Worm (Caenorhabditis elegans) whole organism, late embryonic: ENCODE data around the gene C16A11.5.

Experiments used
- ceh-48 ChIP-seq: sonication (generic microtip); optimal IDR thresholded peaks from 2 replicates; lab custom pipeline; 2016; ENCODE audit warnings: missing genetic modification characterization, inconsistent platforms, missing compliant biosample characterization
- ceh-6 ChIP-seq: fragments of 200-800 bp; sonication (Bioruptor generic); optimal IDR thresholded peaks from 2 replicates; lab custom pipeline; 2018; ENCODE audit warnings: mild to moderate bottlenecking, missing genetic modification characterization, missing compliant biosample characterization
- ceh-9 ChIP-seq: sonication (generic microtip); optimal IDR thresholded peaks from 2 replicates; lab custom pipeline; 2016; ENCODE audit warnings: mild to moderate bottlenecking, missing genetic modification characterization, inconsistent platforms, missing compliant biosample characterization
- elt-2 ChIP-seq: sonication (generic microtip); optimal IDR thresholded peaks from 2 replicates; lab custom pipeline; 2016; ENCODE audit warnings: missing genetic modification reagents, missing genetic modification characterization, missing compliant biosample characterization
- ets-4 ChIP-seq: sonication (generic microtip); optimal IDR thresholded peaks from 2 replicates; lab custom pipeline; 2016; ENCODE audit warnings: missing genetic modification characterization, missing compliant biosample characterization
- fkh-10 ChIP-seq: fragments of 150-350 bp; optimal IDR thresholded peaks from 2 replicates; lab custom pipeline; 2014; ENCODE audit warnings: missing biosample characterization, missing genetic modification reagents, missing genetic modification characterization
- sox-2 ChIP-seq: fragments of 200-800 bp; sonication (Bioruptor generic); IDR thresholded peaks from 2 replicates; pipeline ENCODE4 v1.3.6; 2022; ENCODE audit warnings: missing genetic modification reagents, missing genetic modification characterization, missing compliant biosample characterization
- tbx-7 ChIP-seq: sonication (generic microtip); optimal IDR thresholded peaks from 2 replicates; lab custom pipeline; 2016; ENCODE audit warnings: missing genotype, missing genetic modification characterization, missing compliant biosample characterization
- unc-86 ChIP-seq: sonication (generic microtip); optimal IDR thresholded peaks from 2 replicates; lab custom pipeline; 2016; ENCODE audit warnings: missing genetic modification characterization, missing compliant biosample characterization

DNA sequence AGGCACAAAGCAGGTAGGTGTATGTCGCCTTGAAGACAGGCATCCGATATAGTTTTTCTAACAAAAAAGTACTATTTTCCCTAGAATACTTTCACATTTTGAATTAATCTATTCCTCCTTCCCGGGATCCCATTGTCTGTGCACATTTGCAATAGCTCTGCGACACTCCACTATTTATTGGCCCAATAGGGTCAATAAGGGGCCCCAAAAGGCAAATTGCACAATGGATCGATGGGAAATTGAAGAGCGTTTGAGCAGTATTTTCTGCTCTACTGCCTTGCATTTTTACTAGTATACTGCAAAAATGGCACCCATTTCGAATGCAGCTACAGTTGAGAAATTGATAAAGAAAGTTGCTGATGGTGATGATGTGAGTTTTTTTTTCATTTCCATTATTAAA lies 40.7 kb upstream of the C16A11.5 start, which contains the start of gene R03H10.11:
- TF ChIP-seq tbx-7 (tag; lab: Kevin White, UChicago) (no peak), ceh-6 (GFP tag; lab: Kevin White, UChicago) (no peak), ceh-48 (tag; lab: Kevin White, UChicago) (no peak), unc-86 (tag; lab: Kevin White, UChicago) (no peak), ceh-9 (tag; lab: Kevin White, UChicago) (no peak), ets-4 (tag; lab: Kevin White, UChicago) (no peak), fkh-10 (GFP tag; lab: Kevin White, UChicago) (no peak), elt-2 (no peak), sox-2 (GFP tag; lab: Robert Waterston, UW) (no peak)
